Fruit fly (Drosophila melanogaster) Kc167 (cell line): Measurements from ENCODE around the gene ssp3.

Experiments
- Myc ChIP-seq: fragments of >200 bp; optimal IDR thresholded peaks from 2 replicates; lab custom pipeline; 2017; ENCODE audit warnings: missing external identifiers
- h ChIP-seq: fragments of >200 bp; optimal IDR thresholded peaks from 3 replicates; lab custom pipeline; 2018; ENCODE audit warnings: missing external identifiers
- insv ChIP-seq: fragments of >200 bp; optimal IDR thresholded peaks from 3 replicates; lab custom pipeline; 2018; ENCODE audit warnings: missing external identifiers
- psq ChIP-seq: fragments of >200 bp; optimal IDR thresholded peaks from 2 replicates; lab custom pipeline; 2017; ENCODE audit warnings: missing external identifiers
- ttk ChIP-seq: sonication (Bioruptor generic); optimal IDR thresholded peaks from 2 replicates; lab custom pipeline; 2017; ENCODE audit warnings: missing external identifiers

DNA sequence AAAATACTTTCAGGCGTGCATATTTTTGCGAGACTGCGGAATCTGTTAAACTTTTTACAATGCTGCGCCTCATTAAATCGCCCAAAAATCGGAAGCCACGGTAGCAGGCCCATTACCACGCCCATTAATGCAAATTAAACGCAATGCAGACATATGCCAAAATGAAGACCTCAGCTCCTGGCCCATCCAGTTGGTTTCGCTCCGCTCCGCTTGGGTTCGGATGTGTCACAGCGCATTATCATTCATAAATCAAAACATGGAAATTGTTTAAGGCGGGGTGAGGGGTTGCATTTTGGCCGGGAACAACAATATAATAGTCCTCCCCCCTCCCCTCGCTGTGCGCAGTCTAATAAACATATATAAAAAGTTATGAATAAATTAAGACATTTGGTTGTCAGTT, 15.9 kb downstream of the ssp3 start:
- no peak for TF ChIP-seq psq
- TF ChIP-seq h (lab: Kevin White, UChicago) = no peak
- TF ChIP-seq insv (lab: Kevin White, UChicago) = no peak
- no peak for TF ChIP-seq ttk (lab: Kevin White, UChicago)
- no peak for TF ChIP-seq Myc (lab: Kevin White, UChicago)
